Worm (Caenorhabditis elegans): Measurements from ENCODE around the gene sec-31.

DNA sequence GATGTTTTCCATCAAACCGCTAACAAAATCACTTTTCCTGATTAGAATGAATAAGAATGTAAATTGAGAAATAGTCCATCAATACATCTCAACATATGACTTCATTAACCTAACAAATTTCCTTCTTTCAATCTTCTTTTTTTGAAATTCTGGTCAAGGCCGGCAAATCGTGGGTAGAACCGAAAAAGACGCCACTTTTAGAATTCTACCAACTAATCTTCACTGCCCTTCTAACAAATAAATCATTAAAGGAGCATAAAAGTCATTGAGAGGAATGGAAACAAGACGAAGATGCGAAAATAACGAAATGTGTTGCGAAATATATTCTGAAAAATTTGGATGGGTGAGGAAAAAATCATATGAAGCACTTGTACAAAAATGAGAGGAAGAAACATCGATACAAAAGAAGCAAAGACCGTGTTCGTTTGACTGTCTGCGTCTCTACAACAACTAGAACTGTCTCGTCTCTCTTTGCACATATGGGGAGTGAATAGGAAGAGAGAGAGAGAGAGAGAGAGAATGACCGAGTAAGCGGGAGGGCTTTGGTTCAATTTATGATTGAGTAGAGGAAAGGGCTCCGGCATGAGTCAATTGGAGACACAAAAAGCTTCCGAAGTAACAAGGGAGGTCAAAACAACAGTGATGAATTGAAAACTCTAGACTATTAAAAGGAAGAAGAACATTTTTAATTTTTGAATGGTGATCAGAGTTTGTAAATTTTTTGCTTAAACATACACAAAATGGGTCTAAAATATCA is 7.6 kb downstream of the sec-31 start:
- TF ChIP-seq gei-17 (GFP tag; optimal IDR thresholded peaks at IDR 0.05) (no peak), snpc-1.1 (tag; optimal IDR thresholded peaks at IDR 0.05; ENCODE audit: insufficient read depth) (no peak), rcor-1 (GFP tag; IDR thresholded peaks at IDR 0.05) (no peak), ets-4 (GFP tag; optimal IDR thresholded peaks at IDR 0.05) (no peak), sea-2 (GFP tag; IDR thresholded peaks at IDR 0.05) (no peak), die-1 (tag; optimal IDR thresholded peaks at IDR 0.05) (no peak)

Measured in whole organism, young adult.